Fruit fly (Drosophila melanogaster) whole organism, wandering third instar larva: ENCODE data around the gene Gr63a.

Experiments
- CG32264 ChIP-seq: fragments of 200-800 bp; sonication (Bioruptor generic); optimal IDR thresholded peaks from 2 replicates; lab custom pipeline; 2016; ENCODE audit warnings: missing biosample characterization, missing genetic modification characterization
- CG9705 ChIP-seq: fragments of 200-800 bp; sonication (Bioruptor generic); optimal IDR thresholded peaks from 2 replicates; lab custom pipeline; 2018; ENCODE audit warnings: missing biosample characterization, mild to moderate bottlenecking, missing genetic modification characterization
- Dfd ChIP-seq: fragments of >200 bp; optimal IDR thresholded peaks from 2 replicates; lab custom pipeline; 2017; ENCODE audit warnings: missing biosample characterization, missing genetic modification characterization
- Dif ChIP-seq: fragments of 200-275, 200-300 bp; sonication (Bioruptor generic); optimal IDR thresholded peaks from 2 replicates; lab custom pipeline; 2018; ENCODE audit warnings: missing biosample characterization, missing genetic modification characterization; ENCODE audit not compliant: partially characterized antibody
- GATAd ChIP-seq: sonication (Bioruptor generic); optimal IDR thresholded peaks from 2 replicates; lab custom pipeline; 2016; ENCODE audit warnings: missing biosample characterization, missing genetic modification characterization
- HLH106 ChIP-seq: fragments of 200-800 bp; optimal IDR thresholded peaks from 3 replicates; lab custom pipeline; 2019; ENCODE audit warnings: missing biosample characterization, mild to moderate bottlenecking, missing genetic modification characterization, moderate library complexity
- Hnf4 ChIP-seq: fragments of 200-800 bp; sonication (Bioruptor generic); optimal IDR thresholded peaks from 2 replicates; lab custom pipeline; 2016; ENCODE audit warnings: missing biosample characterization, mild to moderate bottlenecking, missing genetic modification characterization
- Hr78 ChIP-seq: fragments of >200 bp; optimal IDR thresholded peaks from 2 replicates; lab custom pipeline; 2017; ENCODE audit warnings: missing biosample characterization, missing genetic modification characterization
- Hr83 ChIP-seq: fragments of 200-300 bp; sonication (Bioruptor generic); optimal IDR thresholded peaks from 2 replicates; lab custom pipeline; 2016; ENCODE audit warnings: missing biosample characterization, mild to moderate bottlenecking, missing genetic modification characterization, moderate library complexity; ENCODE audit not compliant: poor library complexity, severe bottlenecking
- Myc ChIP-seq: fragments of >200 bp; optimal IDR thresholded peaks from 2 replicates; lab custom pipeline; 2017
- N ChIP-seq: fragments of >200 bp; optimal IDR thresholded peaks from 2 replicates; lab custom pipeline; 2018; ENCODE audit warnings: missing biosample characterization, missing external identifiers, missing genetic modification characterization
- OdsH ChIP-seq: fragments of 200-800 bp; sonication (Bioruptor generic); optimal IDR thresholded peaks from 2 replicates; lab custom pipeline; 2016; ENCODE audit warnings: missing biosample characterization, mild to moderate bottlenecking, missing genetic modification characterization
- Rel ChIP-seq, 2 experiments: fragments of 200-800 bp; sonication (Bioruptor generic) in 1 of 2; optimal IDR thresholded peaks; 2 replicates in 1 of 2; 3 replicates in 1 of 2; lab custom pipeline; 2016 to 2019; ENCODE audit warnings: mild to moderate bottlenecking in 2 of 2, missing biosample characterization in 2 of 2, missing genetic modification characterization in 2 of 2, moderate library complexity in 1 of 2
- Sp1 ChIP-seq: fragments of 200-800 bp; sonication (Bioruptor generic); optimal IDR thresholded peaks from 3 replicates; lab custom pipeline; 2019; ENCODE audit warnings: missing biosample characterization, mild to moderate bottlenecking, missing genetic modification characterization, moderate library complexity
- Vsx2 ChIP-seq: fragments of 200-300, 225-300 bp; sonication (Bioruptor generic); optimal IDR thresholded peaks from 2 replicates; lab custom pipeline; 2018; ENCODE audit warnings: missing biosample characterization, missing genetic modification characterization; ENCODE audit not compliant: partially characterized antibody
- br ChIP-seq: fragments of 200-800 bp; sonication (Bioruptor generic); optimal IDR thresholded peaks from 2 replicates; lab custom pipeline; 2016; ENCODE audit warnings: missing biosample characterization, missing genetic modification characterization
- brk ChIP-seq: fragments of 200-800 bp; sonication (Bioruptor generic); optimal IDR thresholded peaks from 2 replicates; lab custom pipeline; 2016; ENCODE audit warnings: missing biosample characterization, mild to moderate bottlenecking, missing genetic modification characterization
- dl ChIP-seq, 2 experiments: fragments of 175-275, 200-275 bp in 1 of 2; fragments of 200-275 bp in 1 of 2; sonication (Bioruptor generic); optimal IDR thresholded peaks; lab custom pipeline; 2018; ENCODE audit warnings: mild to moderate bottlenecking in 2 of 2, missing biosample characterization in 2 of 2, missing genetic modification characterization in 2 of 2, moderate library complexity in 2 of 2; ENCODE audit not compliant: partially characterized antibody in 2 of 2, insufficient read depth in 1 of 2
- dsf ChIP-seq: sonication (Bioruptor generic); optimal IDR thresholded peaks from 2 replicates; lab custom pipeline; 2016; ENCODE audit warnings: missing biosample characterization, missing genetic modification characterization, borderline replicate concordance
- ey ChIP-seq: fragments of 200-800 bp; sonication (Bioruptor generic); optimal IDR thresholded peaks from 2 replicates; lab custom pipeline; 2016; ENCODE audit warnings: missing biosample characterization, missing genetic modification characterization
- foxo ChIP-seq, 2 experiments: fragments of 200-800 bp; sonication (Bioruptor generic); optimal IDR thresholded peaks; 2 replicates in 1 of 2; 3 replicates in 1 of 2; lab custom pipeline; 2016 to 2017; ENCODE audit warnings: missing biosample characterization in 2 of 2, missing genetic modification characterization in 2 of 2
- fru ChIP-seq: fragments of 200-800 bp; sonication (Bioruptor generic); optimal IDR thresholded peaks from 3 replicates; lab custom pipeline; 2016; ENCODE audit warnings: missing biosample characterization, mild to moderate bottlenecking, missing genetic modification characterization
- h ChIP-seq: fragments of 200-800 bp; sonication (Bioruptor generic); optimal IDR thresholded peaks from 3 replicates; lab custom pipeline; 2016; ENCODE audit warnings: missing biosample characterization, mild to moderate bottlenecking, missing genetic modification characterization
- jim ChIP-seq: fragments of 175-275, 200-325 bp; sonication (Bioruptor generic); optimal IDR thresholded peaks from 2 replicates; lab custom pipeline; 2016; ENCODE audit warnings: missing biosample characterization, mild to moderate bottlenecking, missing genetic modification characterization
- lola ChIP-seq: fragments of >200 bp; optimal IDR thresholded peaks from 2 replicates; lab custom pipeline; 2017; ENCODE audit warnings: missing biosample characterization, missing genetic modification characterization
- pan ChIP-seq: fragments of >200 bp; optimal IDR thresholded peaks from 2 replicates; lab custom pipeline; 2017
- psq ChIP-seq: fragments of 200-800 bp; sonication (Bioruptor generic); optimal IDR thresholded peaks from 3 replicates; lab custom pipeline; 2017; ENCODE audit warnings: missing biosample characterization, mild to moderate bottlenecking, missing genetic modification characterization, moderate library complexity
- rgr ChIP-seq: fragments of 200-800 bp; sonication (Bioruptor generic); optimal IDR thresholded peaks from 3 replicates; lab custom pipeline; 2016; ENCODE audit warnings: missing biosample characterization, mild to moderate bottlenecking, missing genetic modification characterization
- sv ChIP-seq: fragments of 200-800 bp; sonication (Bioruptor generic); optimal IDR thresholded peaks from 3 replicates; lab custom pipeline; 2016; ENCODE audit warnings: missing biosample characterization, missing genetic modification characterization
- tai ChIP-seq: sonication (Bioruptor generic); optimal IDR thresholded peaks from 2 replicates; lab custom pipeline; 2016; ENCODE audit warnings: missing biosample characterization, missing genetic modification characterization
- usp ChIP-seq: fragments of >200 bp; optimal IDR thresholded peaks from 2 replicates; lab custom pipeline; 2017; ENCODE audit warnings: missing biosample characterization, missing genetic modification characterization
- woc ChIP-seq: sonication (Bioruptor generic); optimal IDR thresholded peaks from 2 replicates; lab custom pipeline; 2016; ENCODE audit warnings: missing biosample characterization, mild to moderate bottlenecking, missing genetic modification characterization

Gr63a gene

DNA sequence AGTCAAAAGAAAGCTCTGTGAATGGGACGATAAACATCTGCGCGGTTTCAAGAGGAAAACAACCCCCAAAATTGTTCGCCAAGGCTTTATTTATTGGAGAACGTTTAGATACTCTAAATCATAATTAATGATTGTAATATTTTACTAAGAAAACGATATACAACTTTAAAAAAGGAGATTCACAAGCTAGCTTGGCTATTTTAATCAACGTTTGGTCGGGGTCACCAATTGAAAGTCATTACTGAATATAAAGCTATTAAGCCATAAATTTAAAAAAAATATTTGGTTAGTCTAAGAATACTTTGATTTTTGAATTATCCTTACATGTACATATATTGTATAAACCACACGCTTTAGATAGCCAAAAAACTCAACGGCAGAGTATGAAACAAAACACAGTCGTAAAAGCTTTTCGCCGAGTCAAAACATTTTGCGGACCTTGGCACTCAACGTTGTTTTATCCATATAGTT is 4.2 kb downstream of the Gr63a start, which contains the start of gene Fie:
Gene Fie, plus strand, starts transcription at position 421 of the 471 bp plus-strand sequence.
- peak; percentile 47 for TF ChIP-seq ey (GFP tag; lab: Kevin White, UChicago)
- TF ChIP-seq Hr78 (GFP tag; lab: Kevin White, UChicago): no peak
- peak; percentile 46 for TF ChIP-seq fru (GFP tag; lab: Kevin White, UChicago)
- no peak for TF ChIP-seq Myc (lab: Kevin White, UChicago)
- peak; percentile 33 for TF ChIP-seq h (GFP tag; lab: Kevin White, UChicago)
- peak in 1 of 2 experiments; percentile 34 for TF ChIP-seq foxo (GFP tag; optimal IDR thresholded peaks at IDR 0.05; lab: Kevin White, UChicago)
- peak; percentile 17 for TF ChIP-seq Hnf4 (GFP tag; lab: Kevin White, UChicago)
- peak; percentile 54 for TF ChIP-seq Sp1
- peak; percentile 55 for TF ChIP-seq OdsH (GFP tag; lab: Kevin White, UChicago)
- TF ChIP-seq HLH106: peak; percentile 23
- peak; percentile 28 for TF ChIP-seq psq
- peak; percentile 32 for TF ChIP-seq woc (GFP tag; lab: Kevin White, UChicago)
- TF ChIP-seq CG32264 (GFP tag; lab: Kevin White, UChicago): no peak
- peak; percentile 25 for TF ChIP-seq br (GFP tag; lab: Kevin White, UChicago)
- no peak for TF ChIP-seq sv (GFP tag; lab: Kevin White, UChicago)
- peak; percentile 53 for TF ChIP-seq rgr (GFP tag; lab: Kevin White, UChicago)
- TF ChIP-seq, all 38 proteins: peak for 12

DNA sequence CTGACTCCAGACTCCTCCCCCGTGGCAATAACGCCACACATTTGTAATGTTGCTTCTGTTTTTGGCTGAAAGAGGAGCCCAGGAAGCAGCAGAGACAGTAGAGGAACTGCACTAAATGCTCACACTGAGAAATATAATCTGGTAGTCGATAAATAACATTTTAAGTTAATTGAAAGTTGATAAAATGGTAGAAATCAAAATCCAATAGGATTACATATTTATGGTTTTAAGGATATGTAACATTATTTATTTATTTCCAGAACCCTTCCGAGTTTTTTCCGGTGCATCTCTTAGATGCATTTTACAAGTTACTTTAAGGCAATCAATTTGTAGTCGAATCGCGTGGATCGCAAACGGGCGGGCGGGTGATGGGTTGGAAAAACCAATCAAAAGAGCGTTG is 5.5 kb downstream of the Gr63a start:
- TF ChIP-seq woc (GFP tag; lab: Kevin White, UChicago) (no peak), br (GFP tag; lab: Kevin White, UChicago) (no peak), brk (GFP tag; lab: Kevin White, UChicago) (no peak), Sp1 (no peak), Dfd (GFP tag; lab: Kevin White, UChicago) (no peak), GATAd (no peak), Vsx2 (GFP tag; lab: Kevin White, UChicago) (no peak), pan (no peak), OdsH (GFP tag; lab: Kevin White, UChicago) (no peak), Hr83 (GFP tag; lab: Kevin White, UChicago) (no peak), Rel (GFP tag; optimal IDR thresholded peaks at IDR 0.05; lab: Kevin White, UChicago) (no peak), Rel (tag; optimal IDR thresholded peaks at IDR 0.05; lab: Kevin White, UChicago) (no peak), tai (GFP tag; lab: Kevin White, UChicago) (no peak), CG9705 (GFP tag; lab: Kevin White, UChicago) (no peak), usp (GFP tag; lab: Kevin White, UChicago) (no peak), N (GFP tag; lab: Kevin White, UChicago) (no peak)

DNA sequence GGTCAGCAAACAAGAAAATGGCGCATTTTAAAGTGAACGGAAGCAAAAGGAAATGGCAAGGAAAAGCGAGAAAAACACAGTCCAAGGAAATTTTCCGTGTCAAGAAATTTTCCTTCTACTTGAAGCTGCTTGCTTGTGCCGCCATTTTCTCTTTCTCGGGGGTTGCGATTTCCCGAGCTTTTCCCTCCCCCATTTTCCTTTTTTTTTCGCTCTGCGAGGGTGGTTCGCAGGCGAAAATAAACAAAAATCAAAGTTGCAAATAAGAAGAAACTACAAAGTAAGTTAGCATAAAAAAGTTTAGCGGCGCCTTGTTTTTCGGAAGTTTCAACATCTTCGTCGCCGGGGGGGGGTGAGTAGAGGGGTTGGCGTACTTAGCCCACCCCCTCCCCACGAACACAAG is 9.0 kb downstream of the Gr63a start:
- TF ChIP-seq Dif (GFP tag; lab: Kevin White, UChicago): no peak
- TF ChIP-seq CG9705 (GFP tag; lab: Kevin White, UChicago): no peak
- TF ChIP-seq sv (GFP tag; lab: Kevin White, UChicago): no peak
- TF ChIP-seq Rel (GFP tag; optimal IDR thresholded peaks at IDR 0.05; lab: Kevin White, UChicago): no peak
- TF ChIP-seq Rel (tag; optimal IDR thresholded peaks at IDR 0.05; lab: Kevin White, UChicago): no peak
- TF ChIP-seq OdsH (GFP tag; lab: Kevin White, UChicago): no peak
- no peak for TF ChIP-seq Vsx2 (GFP tag; lab: Kevin White, UChicago)
- no peak for TF ChIP-seq Hnf4 (GFP tag; lab: Kevin White, UChicago)
- TF ChIP-seq N (GFP tag; lab: Kevin White, UChicago): no peak
- no peak for TF ChIP-seq Myc (lab: Kevin White, UChicago)
- TF ChIP-seq dl (GFP tag; optimal IDR thresholded peaks at IDR 0.05; lab: Kevin White, UChicago; ENCODE audit: insufficient read depth in 1 of 2, partially characterized antibody in 2 of 2): no peak
- TF ChIP-seq foxo (GFP tag; optimal IDR thresholded peaks at IDR 0.05; lab: Kevin White, UChicago): no peak
- no peak for TF ChIP-seq brk (GFP tag; lab: Kevin White, UChicago)
- TF ChIP-seq jim (GFP tag; lab: Kevin White, UChicago): no peak
- TF ChIP-seq dsf (GFP tag; lab: Kevin White, UChicago): no peak
- TF ChIP-seq lola (GFP tag; lab: Kevin White, UChicago): no peak
- no peak for TF ChIP-seq woc (GFP tag; lab: Kevin White, UChicago)
- TF ChIP-seq CG32264 (GFP tag; lab: Kevin White, UChicago): no peak
- TF ChIP-seq pan: no peak
- TF ChIP-seq Dfd (GFP tag; lab: Kevin White, UChicago): no peak
- no peak for TF ChIP-seq tai (GFP tag; lab: Kevin White, UChicago)
